Worm (Caenorhabditis elegans) whole organism, mixed stage, embryonic: Measurements from ENCODE around the gene spo-11.

Experiments used
- elt-3 ChIP-seq: fragments of 150-350 bp; optimal IDR thresholded peaks from 2 replicates; lab custom pipeline; 2014; ENCODE audit warnings: missing biosample characterization, missing genetic modification characterization
- unc-120 ChIP-seq: sonication (generic microtip); optimal IDR thresholded peaks from 2 replicates; lab custom pipeline; 2017; ENCODE audit warnings: missing genetic modification characterization, missing compliant biosample characterization; ENCODE audit not compliant: poor library complexity, severe bottlenecking
- unc-62 ChIP-seq: fragments of 150-350 bp; optimal IDR thresholded peaks from 2 replicates; lab custom pipeline; 2014; ENCODE audit warnings: missing biosample characterization, missing genetic modification reagents, missing genetic modification characterization

ce11 chrIV:11080823-11081285, 43.8 kb downstream of the spo-11 start, which contains the start of gene atg-7:
- no peak for TF ChIP-seq unc-62
- no peak for TF ChIP-seq unc-120
- no peak for TF ChIP-seq elt-3 (tag; lab: Kevin White, UChicago)
